Worm (Caenorhabditis elegans): ENCODE data around the gene acl-4.

Gene acl-4

DNA sequence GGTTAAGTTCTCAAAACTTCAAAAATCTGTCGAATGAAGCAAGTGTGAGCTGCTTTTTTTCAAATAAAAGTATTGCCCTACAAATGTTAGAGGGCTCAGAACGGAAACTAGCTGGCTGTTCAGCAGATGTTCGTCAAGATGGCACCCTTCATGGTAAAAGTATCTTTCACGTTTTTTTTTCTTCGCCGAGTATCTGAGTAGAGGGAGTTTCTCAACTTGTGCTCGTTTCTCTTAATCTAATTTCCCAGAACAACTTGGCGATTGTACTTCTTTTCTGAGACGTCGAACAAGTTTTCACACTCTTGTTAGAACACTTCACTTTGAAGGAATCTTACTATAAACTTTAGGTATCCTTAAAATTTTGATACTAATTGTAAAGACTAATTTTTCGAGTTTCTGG is 17.5 kb upstream of the acl-4 start:
- TF ChIP-seq snpc-4 (tag; optimal IDR thresholded peaks at IDR 0.05): no peak
- no peak for TF ChIP-seq mdl-1 (tag; optimal IDR thresholded peaks at IDR 0.05)
- no peak for TF ChIP-seq skn-1 (tag; optimal IDR thresholded peaks at IDR 0.05)
- no peak for TF ChIP-seq ztf-1 (GFP tag; conservative IDR thresholded peaks at IDR 0.05)
- no peak for TF ChIP-seq blmp-1 (tag; optimal IDR thresholded peaks at IDR 0.05; ENCODE audit: insufficient read depth)
- no peak for TF ChIP-seq sma-3 (GFP tag; optimal IDR thresholded peaks at IDR 0.05)
- TF ChIP-seq F13H6.1 (tag; optimal IDR thresholded peaks at IDR 0.05): no peak
- no peak for TF ChIP-seq ceh-82 (tag; optimal IDR thresholded peaks at IDR 0.05)
- no peak for TF ChIP-seq sem-4 (tag; optimal IDR thresholded peaks at IDR 0.05)
- TF ChIP-seq C34F6.9 (tag; optimal IDR thresholded peaks at IDR 0.05): no peak
- TF ChIP-seq R02D3.7 (tag; optimal IDR thresholded peaks at IDR 0.05): no peak

DNA sequence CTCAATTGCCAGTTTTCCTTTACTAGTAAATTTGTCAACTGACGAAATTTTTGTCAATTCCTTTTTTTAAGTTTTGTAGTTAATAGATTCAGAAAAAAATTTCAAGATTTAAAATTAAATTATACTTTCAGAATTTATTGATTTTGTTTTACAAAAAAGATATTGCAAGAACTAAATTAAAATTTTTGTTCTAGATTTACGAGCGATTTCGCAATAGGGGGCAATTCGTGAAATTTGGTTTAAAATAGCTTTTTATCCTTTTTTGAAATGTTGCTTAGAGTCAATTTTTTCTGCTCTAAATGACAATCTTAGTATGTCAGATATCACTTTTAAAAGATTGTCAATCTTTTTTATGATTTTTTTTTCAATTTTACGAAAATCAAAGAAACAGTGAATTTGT is 15.2 kb upstream of the acl-4 start:
- TF ChIP-seq C34F6.9 (tag; optimal IDR thresholded peaks at IDR 0.05) (peak; percentile 3), gmeb-1 (tag; optimal IDR thresholded peaks at IDR 0.05) (no peak), unc-55 (GFP tag; optimal IDR thresholded peaks at IDR 0.05) (peak; percentile 8)

DNA sequence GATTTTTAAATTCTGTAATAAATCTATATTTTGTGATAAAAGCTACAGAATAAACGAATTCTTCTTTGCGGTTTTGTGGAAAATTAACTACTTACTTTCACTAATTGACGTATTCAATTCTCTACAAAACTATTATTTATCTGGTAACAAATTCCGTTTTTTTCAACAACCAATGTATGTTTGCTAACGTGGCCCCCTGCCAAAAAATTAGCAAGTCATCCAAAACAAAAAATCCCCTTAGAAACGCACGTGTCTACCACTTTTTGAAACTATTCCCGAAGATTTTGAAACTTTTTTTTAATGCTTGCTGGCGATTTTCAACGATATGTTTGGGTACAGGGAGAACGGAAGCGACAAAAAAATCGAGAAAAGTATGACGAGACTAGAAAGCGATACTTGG is 14.7 kb upstream of the acl-4 start, which contains the start of gene F49H12.2:
Gene F49H12.2 (plus strand): TSS at position 301 of the 400 bp plus-strand sequence.
- TF ChIP-seq ceh-16 (tag; optimal IDR thresholded peaks at IDR 0.05) (no peak), ceh-82 (tag; optimal IDR thresholded peaks at IDR 0.05) (no peak), mbf-1 (tag; optimal IDR thresholded peaks at IDR 0.05) (no peak), elt-3 (tag; optimal IDR thresholded peaks at IDR 0.05) (no peak), gmeb-1 (tag; optimal IDR thresholded peaks at IDR 0.05) (no peak), sem-4 (tag; optimal IDR thresholded peaks at IDR 0.05) (no peak), F13H6.1 (tag; optimal IDR thresholded peaks at IDR 0.05) (no peak)

DNA sequence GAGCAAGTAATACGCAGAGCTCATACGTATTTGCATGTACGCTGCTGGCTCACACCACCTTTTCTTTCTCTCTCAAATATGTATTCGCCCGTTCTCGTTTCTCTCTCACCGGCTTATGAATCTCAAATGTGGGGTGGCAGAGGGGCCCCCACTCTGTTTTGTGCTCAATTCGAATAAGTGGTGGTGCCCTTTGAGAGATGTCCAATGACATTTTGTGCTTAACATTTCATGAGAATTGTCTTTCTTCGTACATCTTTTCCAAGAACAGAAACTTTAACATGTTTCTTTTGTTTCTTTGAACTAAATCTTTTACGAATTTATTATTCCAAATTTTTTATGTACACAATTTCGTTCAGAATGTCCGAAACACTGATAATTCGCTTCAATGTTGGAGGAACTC is 13.8 kb upstream of the acl-4 start, which contains the start of gene F49H12.3:
Gene F49H12.3 (plus strand): TSS at position 357 of the 400 bp plus-strand sequence.
- no peak for TF ChIP-seq crh-2 (tag; optimal IDR thresholded peaks at IDR 0.05)
- TF ChIP-seq lin-13 (GFP tag; optimal IDR thresholded peaks at IDR 0.05): no peak
- TF ChIP-seq snpc-4 (tag; optimal IDR thresholded peaks at IDR 0.05): no peak
- no peak for TF ChIP-seq C34F6.9 (tag; optimal IDR thresholded peaks at IDR 0.05)
- TF ChIP-seq F13H6.1 (tag; optimal IDR thresholded peaks at IDR 0.05): no peak
- TF ChIP-seq R02D3.7 (tag; optimal IDR thresholded peaks at IDR 0.05): no peak
- no peak for TF ChIP-seq ceh-82 (tag; optimal IDR thresholded peaks at IDR 0.05)
- no peak for TF ChIP-seq mbf-1 (tag; optimal IDR thresholded peaks at IDR 0.05)
- TF ChIP-seq nhr-6 (tag; optimal IDR thresholded peaks at IDR 0.05): no peak
- TF ChIP-seq ztf-4 (tag; optimal IDR thresholded peaks at IDR 0.05): no peak
- TF ChIP-seq ceh-16 (tag; optimal IDR thresholded peaks at IDR 0.05): no peak
- TF ChIP-seq nhr-77 (tag; optimal IDR thresholded peaks at IDR 0.05): no peak
- no peak for TF ChIP-seq nhr-129 (tag; optimal IDR thresholded peaks at IDR 0.05)
- TF ChIP-seq dmd-4 (tag; optimal IDR thresholded peaks at IDR 0.05): no peak

DNA sequence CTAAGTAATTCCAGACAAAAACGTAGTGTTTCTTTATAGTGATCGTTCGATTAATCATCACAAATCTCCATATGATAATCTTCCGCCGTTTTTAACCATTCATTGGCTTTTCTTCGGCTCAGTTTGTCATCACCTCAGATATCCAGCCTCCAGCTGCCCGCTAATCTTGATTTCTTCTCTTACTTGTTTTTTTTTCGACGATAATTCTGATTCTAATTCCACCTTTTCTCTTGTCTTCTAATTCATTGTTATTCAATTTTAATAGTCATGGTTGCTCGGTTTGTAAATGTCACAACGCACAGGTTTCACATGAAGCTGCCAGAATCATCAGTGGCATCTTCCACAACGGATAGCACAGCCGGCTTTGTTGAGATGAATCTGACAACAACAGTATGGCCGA is 9.3 kb upstream of the acl-4 start, which contains the start of gene F49H12.4:
Gene F49H12.4 (plus strand): TSS at position 301 of the 400 bp plus-strand sequence.
- TF ChIP-seq unc-62 (GFP tag; optimal IDR thresholded peaks at IDR 0.05) (no peak), ama-1 (optimal IDR thresholded peaks at IDR 0.05) (no peak), lsy-2 (tag; optimal IDR thresholded peaks at IDR 0.05) (no peak), nhr-12 (tag; optimal IDR thresholded peaks at IDR 0.05) (no peak), gmeb-1 (tag; optimal IDR thresholded peaks at IDR 0.05) (no peak), unc-55 (GFP tag; optimal IDR thresholded peaks at IDR 0.05) (no peak), lin-39 (tag; optimal IDR thresholded peaks at IDR 0.05) (no peak), blmp-1 (tag; optimal IDR thresholded peaks at IDR 0.05; ENCODE audit: insufficient read depth) (no peak), nhr-11 (tag; optimal IDR thresholded peaks at IDR 0.05) (no peak)

DNA sequence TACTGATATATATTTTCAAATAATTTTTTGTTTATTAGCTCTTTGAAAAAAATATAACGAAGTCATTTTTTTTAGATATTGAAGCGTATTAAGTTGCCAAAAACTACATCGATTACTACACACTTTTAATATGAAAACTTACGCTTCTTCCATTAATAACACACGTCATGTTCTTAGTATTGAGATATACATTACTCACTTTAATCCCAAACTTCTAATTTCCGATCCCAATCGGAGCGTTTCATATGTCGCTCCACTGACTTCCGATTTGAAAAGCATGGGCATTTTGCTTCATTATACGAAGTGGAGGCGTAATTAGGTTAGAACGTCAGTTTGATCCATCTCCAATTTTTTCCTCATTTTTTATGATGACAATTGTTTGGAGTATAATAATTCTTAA is 8.6 kb upstream of the acl-4 start:
- TF ChIP-seq ceh-82 (tag; optimal IDR thresholded peaks at IDR 0.05) (no peak), skn-1 (tag; optimal IDR thresholded peaks at IDR 0.05) (no peak), unc-39 (tag; optimal IDR thresholded peaks at IDR 0.05) (no peak), ceh-16 (tag; optimal IDR thresholded peaks at IDR 0.05) (no peak), R02D3.7 (tag; optimal IDR thresholded peaks at IDR 0.05) (no peak), alr-1 (tag; optimal IDR thresholded peaks at IDR 0.05) (no peak), sma-9 (GFP tag; optimal IDR thresholded peaks at IDR 0.05) (no peak), sma-9 (tag; optimal IDR thresholded peaks at IDR 0.05) (no peak)
